Fruit fly (Drosophila melanogaster) whole organism, prepupa: Measurements from ENCODE around the gene CG14354.

Source experiments
- Blimp-1 ChIP-seq: fragments of 200-800 bp; sonication (Bioruptor generic); optimal IDR thresholded peaks from 3 replicates; lab custom pipeline; 2017; ENCODE audit warnings: missing biosample characterization, missing genetic modification characterization, mild to moderate bottlenecking, moderate library complexity, missing genetic modification reagents
- CG10631 ChIP-seq: fragments of 200-800 bp; sonication (Bioruptor generic); optimal IDR thresholded peaks from 2 replicates; lab custom pipeline; 2016; ENCODE audit warnings: missing biosample characterization, missing genetic modification characterization
- CG10669 ChIP-seq: fragments of 200-800 bp; sonication (Bioruptor generic); optimal IDR thresholded peaks from 3 replicates; lab custom pipeline; 2018; ENCODE audit warnings: missing biosample characterization, mild to moderate bottlenecking, missing genetic modification characterization, moderate library complexity
- CG11294 ChIP-seq: fragments of 200-800 bp; sonication (Bioruptor generic); IDR thresholded peaks from 2 replicates; pipeline ENCODE4 v1.3.6; 2022; ENCODE audit warnings: missing biosample characterization, missing genetic modification characterization
- CG11762 ChIP-seq: fragments of 200-800 bp; sonication (Bioruptor generic); optimal IDR thresholded peaks from 3 replicates; lab custom pipeline; 2016; ENCODE audit warnings: missing biosample characterization, missing genetic modification characterization; ENCODE audit not compliant: insufficient read depth
- CG11902 ChIP-seq: fragments of 200-800 bp; sonication (Bioruptor generic); optimal IDR thresholded peaks from 3 replicates; lab custom pipeline; 2016; ENCODE audit warnings: missing biosample characterization, missing genetic modification characterization
- CG15336 ChIP-seq: fragments of 200-800 bp; sonication (Bioruptor generic); IDR thresholded peaks from 2 replicates; pipeline ENCODE4 v1.3.6; 2022; ENCODE audit warnings: missing biosample characterization, missing genetic modification characterization
- CG1621 ChIP-seq: fragments of 200-800 bp; sonication (Bioruptor generic); optimal IDR thresholded peaks from 3 replicates; lab custom pipeline; 2018; ENCODE audit warnings: missing biosample characterization, mild to moderate bottlenecking, missing genetic modification characterization
- CG32006 ChIP-seq: fragments of 200-800 bp; sonication (Bioruptor generic); optimal IDR thresholded peaks from 3 replicates; lab custom pipeline; 2017; ENCODE audit warnings: missing biosample characterization, mild to moderate bottlenecking, missing genetic modification characterization
- CG34406 ChIP-seq: fragments of 200-800 bp; sonication (Bioruptor generic); optimal IDR thresholded peaks from 3 replicates; lab custom pipeline; 2016; ENCODE audit warnings: missing biosample characterization, missing genetic modification characterization
- CG3919 ChIP-seq: fragments of 200-800 bp; sonication (Bioruptor generic); optimal IDR thresholded peaks from 3 replicates; lab custom pipeline; 2016; ENCODE audit warnings: missing biosample characterization, missing genetic modification characterization
- CG6163 ChIP-seq: fragments of 200-800 bp; sonication (Bioruptor generic); IDR thresholded peaks from 3 replicates; pipeline ENCODE4 v1.3.6; 2022; ENCODE audit warnings: missing biosample characterization, missing genetic modification characterization
- CG6808 ChIP-seq: fragments of 200-800 bp; sonication (Bioruptor generic); optimal IDR thresholded peaks from 3 replicates; lab custom pipeline; 2017; ENCODE audit warnings: missing biosample characterization, missing genetic modification characterization, mild to moderate bottlenecking, moderate library complexity, missing genetic modification reagents
- CG6854 ChIP-seq: fragments of 200-800 bp; sonication (Bioruptor generic); optimal IDR thresholded peaks from 2 replicates; lab custom pipeline; 2017; ENCODE audit warnings: missing biosample characterization, mild to moderate bottlenecking, missing genetic modification characterization
- CG7368 ChIP-seq: fragments of 200-800 bp; sonication (Bioruptor generic); optimal IDR thresholded peaks from 3 replicates; lab custom pipeline; 2016; ENCODE audit warnings: missing biosample characterization, missing genetic modification characterization
- CG8119 ChIP-seq: fragments of 200-800 bp; sonication (Bioruptor generic); IDR thresholded peaks from 3 replicates; pipeline ENCODE4 v1.3.6; 2022; ENCODE audit warnings: missing biosample characterization, missing genetic modification characterization
- CG8632 ChIP-seq: fragments of 200-800 bp; sonication (Bioruptor generic); optimal IDR thresholded peaks from 3 replicates; lab custom pipeline; 2016; ENCODE audit warnings: missing biosample characterization, missing genetic modification characterization
- Eip75B ChIP-seq: fragments of 200-800 bp; sonication (Bioruptor generic); optimal IDR thresholded peaks from 3 replicates; lab custom pipeline; 2016; ENCODE audit warnings: missing biosample characterization, missing genetic modification characterization
- Eip78C ChIP-seq: fragments of 200-800 bp; sonication (Bioruptor generic); peaks from one replicate; lab custom pipeline; 2016; ENCODE audit warnings: missing biosample characterization, missing genetic modification characterization
- Eip93F ChIP-seq: fragments of 200-800 bp; sonication (Bioruptor generic); optimal IDR thresholded peaks from 2 replicates; lab custom pipeline; 2016; ENCODE audit warnings: missing biosample characterization, mild to moderate bottlenecking, missing genetic modification characterization
- Ets21C ChIP-seq: fragments of 200-800 bp; sonication (Bioruptor generic); optimal IDR thresholded peaks from 3 replicates; lab custom pipeline; 2016; ENCODE audit warnings: missing biosample characterization, missing genetic modification characterization
- Ets96B ChIP-seq: fragments of 200-800 bp; optimal IDR thresholded peaks from 2 replicates; lab custom pipeline; 2019; ENCODE audit warnings: missing biosample characterization, mild to moderate bottlenecking, missing genetic modification characterization, moderate library complexity
- Lpt ChIP-seq: fragments of 200-800 bp; sonication (Bioruptor generic); optimal IDR thresholded peaks from 3 replicates; lab custom pipeline; 2016; ENCODE audit warnings: missing biosample characterization, missing genetic modification characterization
- Met ChIP-seq: fragments of 200-800 bp; sonication (Bioruptor generic); optimal IDR thresholded peaks from 3 replicates; lab custom pipeline; 2016; ENCODE audit warnings: missing biosample characterization, missing genetic modification characterization
- OdsH ChIP-seq: fragments of 200-800 bp; sonication (Bioruptor generic); optimal IDR thresholded peaks from 3 replicates; lab custom pipeline; 2016; ENCODE audit warnings: missing biosample characterization, missing genetic modification characterization
- Sox14 ChIP-seq: fragments of 200-800 bp; sonication (Bioruptor generic); optimal IDR thresholded peaks from 3 replicates; lab custom pipeline; 2016; ENCODE audit warnings: missing biosample characterization, missing genetic modification characterization
- acj6 ChIP-seq: fragments of 200-800 bp; sonication (Bioruptor generic); optimal IDR thresholded peaks from 3 replicates; lab custom pipeline; 2016; ENCODE audit warnings: missing biosample characterization, missing genetic modification characterization
- cyc ChIP-seq: fragments of 200-800 bp; sonication (Bioruptor generic); optimal IDR thresholded peaks from 3 replicates; lab custom pipeline; 2016; ENCODE audit warnings: missing biosample characterization, missing genetic modification characterization
- dac ChIP-seq: fragments of 200-800 bp; sonication (Bioruptor generic); optimal IDR thresholded peaks from 2 replicates; lab custom pipeline; 2017; ENCODE audit warnings: missing biosample characterization, mild to moderate bottlenecking, missing genetic modification characterization
- dsx ChIP-seq: fragments of 200-800 bp; optimal IDR thresholded peaks from 3 replicates; lab custom pipeline; 2019; ENCODE audit warnings: missing biosample characterization, mild to moderate bottlenecking, missing genetic modification characterization, moderate library complexity; ENCODE audit not compliant: poor library complexity, severe bottlenecking
- fkh ChIP-seq: fragments of 200-800 bp; sonication (Bioruptor generic); optimal IDR thresholded peaks from 3 replicates; lab custom pipeline; 2017; ENCODE audit warnings: missing biosample characterization, mild to moderate bottlenecking, missing genetic modification characterization, moderate library complexity
- lz ChIP-seq: fragments of 200-800 bp; sonication (Bioruptor generic); optimal IDR thresholded peaks from 3 replicates; lab custom pipeline; 2016; ENCODE audit warnings: missing biosample characterization, missing genetic modification characterization
- net ChIP-seq: fragments of 200-800 bp; sonication (Bioruptor generic); optimal IDR thresholded peaks from 3 replicates; lab custom pipeline; 2016; ENCODE audit warnings: missing biosample characterization, missing genetic modification characterization
- svp ChIP-seq: fragments of 200-800 bp; sonication (Bioruptor generic); peaks from one replicate; lab custom pipeline; 2016; ENCODE audit warnings: missing biosample characterization, missing genetic modification characterization
- topi ChIP-seq: fragments of 200-800 bp; sonication (Bioruptor generic); optimal IDR thresholded peaks from 3 replicates; lab custom pipeline; 2016; ENCODE audit warnings: missing biosample characterization, missing genetic modification characterization

Gene CG14354

DNA sequence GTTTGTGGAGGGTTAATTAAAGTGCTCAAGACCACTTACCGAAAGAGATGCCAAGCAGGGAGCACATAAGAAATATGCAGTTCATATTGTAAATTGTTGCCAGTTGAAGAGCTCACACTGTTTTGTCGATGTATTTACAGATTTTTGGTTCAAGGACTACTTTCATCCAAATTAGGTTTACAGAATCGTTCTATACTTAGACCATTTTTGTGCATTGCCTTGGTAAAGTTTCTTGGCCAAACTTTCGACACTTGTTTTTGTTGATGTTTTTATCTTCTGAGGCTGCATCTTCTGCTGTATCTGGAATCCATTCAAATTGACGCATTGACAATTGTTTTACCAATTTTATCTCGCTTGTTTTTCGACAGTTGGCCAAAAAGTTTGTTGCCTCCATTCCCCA lies 24.9 kb upstream of the CG14354 start, which contains the start of gene CG31093:
TSS of gene CG31093 (minus strand) at position 101 of the 400 bp plus-strand sequence.
- TF ChIP-seq Blimp-1 (no peak), Eip78C (GFP tag; lab: Kevin White, UChicago) (no peak), CG10631 (GFP tag; lab: Kevin White, UChicago) (no peak), CG8119 (GFP tag; lab: Robert Waterston, UW) (no peak), Eip75B (GFP tag; lab: Kevin White, UChicago) (no peak), lz (GFP tag; lab: Kevin White, UChicago) (no peak), CG11762 (GFP tag; lab: Kevin White, UChicago) (no peak), CG32006 (GFP tag; lab: Kevin White, UChicago) (no peak), CG8632 (no peak), CG10669 (GFP tag; lab: Kevin White, UChicago) (no peak), CG3919 (GFP tag; lab: Kevin White, UChicago) (no peak), acj6 (no peak), Met (GFP tag; lab: Kevin White, UChicago) (no peak), CG6808 (GFP tag; lab: Kevin White, UChicago) (no peak), Sox14 (GFP tag; lab: Kevin White, UChicago) (no peak), Eip93F (GFP tag; lab: Kevin White, UChicago) (no peak), Ets21C (GFP tag; lab: Kevin White, UChicago) (no peak), cyc (GFP tag; lab: Kevin White, UChicago) (no peak)

DNA sequence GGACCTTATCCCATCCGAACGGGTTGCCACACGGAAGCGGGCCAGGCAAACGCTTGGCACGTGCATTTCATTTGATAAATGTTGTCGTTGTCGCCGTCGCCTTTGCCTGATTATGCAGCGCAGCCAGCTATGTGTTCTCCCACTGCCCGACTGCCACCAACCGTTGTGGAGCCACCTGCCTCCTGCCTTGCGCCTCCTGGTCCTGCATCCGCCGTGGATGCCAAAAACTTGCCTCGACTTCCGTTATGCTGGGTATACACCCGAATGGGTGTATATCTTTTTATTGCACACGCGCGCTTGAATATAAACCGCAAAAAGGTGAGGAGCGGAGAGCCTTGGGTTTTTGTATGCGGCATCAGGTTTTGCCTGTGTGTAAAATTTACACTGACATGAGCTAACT lies 23.5 kb upstream of the CG14354 start:
- TF ChIP-seq Lpt (GFP tag; lab: Kevin White, UChicago) (no peak), dsx (GFP tag; lab: Kevin White, UChicago) (no peak), OdsH (GFP tag; lab: Kevin White, UChicago) (no peak)

DNA sequence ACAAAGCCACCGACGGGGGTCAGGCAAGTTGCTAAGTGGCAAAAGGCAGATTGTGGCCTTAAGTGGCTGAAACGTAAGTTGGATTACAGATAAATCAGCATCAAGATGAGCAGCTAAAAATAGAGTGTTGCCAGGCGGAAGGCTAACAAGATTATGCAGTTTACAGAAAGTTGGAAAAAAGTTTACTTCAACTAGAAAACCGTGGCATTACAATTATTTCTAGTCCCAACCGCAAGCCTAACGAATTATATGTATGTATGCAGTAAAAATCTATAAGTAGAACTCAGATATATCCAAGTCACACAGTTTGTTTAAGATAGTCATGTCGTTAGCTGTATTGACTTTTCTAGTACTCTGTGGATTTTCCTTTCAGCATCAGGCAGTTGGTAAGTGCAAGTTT lies 9.1 kb upstream of the CG14354 start, which contains the start of gene BG642167:
TSS of gene BG642167 (plus strand) at position 301 of the 400 bp plus-strand sequence.
- TF ChIP-seq CG11902 (GFP tag; lab: Kevin White, UChicago) = no peak
- TF ChIP-seq lz (GFP tag; lab: Kevin White, UChicago) = no peak
- no peak for TF ChIP-seq CG8632
- no peak for TF ChIP-seq CG34406 (GFP tag; lab: Kevin White, UChicago)

DNA sequence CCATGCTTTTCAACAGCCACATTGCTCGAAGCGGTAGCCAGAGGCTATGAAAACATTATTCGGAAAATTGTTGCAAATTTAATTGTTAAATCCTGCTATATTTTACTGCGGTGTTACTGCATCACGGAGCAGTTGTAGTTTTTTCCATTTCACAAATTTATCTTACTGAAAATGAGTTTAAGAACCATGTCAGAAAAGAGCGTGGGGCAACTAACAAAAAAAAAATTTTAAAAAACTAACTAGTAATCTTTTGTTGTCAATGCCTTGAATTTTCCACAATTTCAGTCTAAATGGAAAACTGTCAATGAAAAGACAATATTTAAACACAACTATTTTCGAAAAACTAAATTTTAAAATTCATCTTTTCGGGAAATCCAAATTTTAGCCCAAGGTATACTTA lies 4.5 kb upstream of the CG14354 start, which contains the start of gene CG5024:
TSS of gene CG5024 (plus strand) at position 301 of the 400 bp plus-strand sequence.
- TF ChIP-seq Sox14 (GFP tag; lab: Kevin White, UChicago) (no peak), Ets21C (GFP tag; lab: Kevin White, UChicago) (no peak), net (GFP tag; lab: Kevin White, UChicago) (no peak), cyc (GFP tag; lab: Kevin White, UChicago) (no peak), CG11902 (GFP tag; lab: Kevin White, UChicago) (no peak), Eip93F (GFP tag; lab: Kevin White, UChicago) (no peak), CG7368 (GFP tag; lab: Kevin White, UChicago) (no peak), Lpt (GFP tag; lab: Kevin White, UChicago) (no peak), CG6163 (GFP tag; lab: Robert Waterston, UW) (no peak), CG10669 (GFP tag; lab: Kevin White, UChicago) (no peak), Met (GFP tag; lab: Kevin White, UChicago) (no peak), CG1621 (tag; lab: Kevin White, UChicago) (no peak), svp (no peak), CG11294 (no peak), CG11762 (GFP tag; lab: Kevin White, UChicago) (no peak), CG34406 (GFP tag; lab: Kevin White, UChicago) (no peak), CG15336 (GFP tag; lab: Robert Waterston, UW) (no peak), fkh (GFP tag; lab: Kevin White, UChicago) (no peak)

DNA sequence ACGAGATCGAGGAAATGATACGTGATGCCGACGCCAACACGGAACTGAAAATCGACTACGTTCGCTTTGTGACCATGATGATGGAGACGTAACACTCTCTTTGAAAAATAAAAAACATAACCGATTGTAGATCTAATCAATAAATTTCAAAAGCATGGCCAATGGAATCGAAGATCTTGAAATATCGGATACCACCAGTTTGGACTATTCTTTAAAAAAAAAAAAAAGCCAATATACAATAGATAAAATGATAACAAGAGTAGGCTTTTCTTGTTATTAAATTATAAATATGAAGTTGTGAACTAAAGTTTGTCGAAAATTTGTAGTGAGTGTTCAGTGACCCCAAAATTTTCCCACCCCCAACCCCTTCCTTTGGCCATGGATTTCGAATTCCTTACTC lies 3.7 kb upstream of the CG14354 start, which contains the start of the genes Acam and CG17770:
TSS of gene Acam (plus strand) at position 301 of the 400 bp plus-strand sequence.
TSS of gene CG17770 (plus strand) at position 301 of the 400 bp plus-strand sequence.
- TF ChIP-seq CG32006 (GFP tag; lab: Kevin White, UChicago) (no peak), topi (GFP tag; lab: Kevin White, UChicago) (no peak), CG34406 (GFP tag; lab: Kevin White, UChicago) (no peak), CG6854 (GFP tag; lab: Kevin White, UChicago) (no peak), Ets96B (no peak), Blimp-1 (no peak), dac (GFP tag; lab: Kevin White, UChicago) (no peak), CG11294 (no peak), CG1621 (tag; lab: Kevin White, UChicago) (no peak), net (GFP tag; lab: Kevin White, UChicago) (no peak)
